Worm (Caenorhabditis elegans) whole organism, L1 larva: ENCODE results near the gene Y50E8A.5.

Source experiments
- C04F5.9 ChIP-seq: sonication (generic microtip); optimal IDR thresholded peaks from 2 replicates; lab custom pipeline; 2016; ENCODE audit warnings: missing genetic modification characterization, missing compliant biosample characterization
- C16A3.4 ChIP-seq: fragments of 150-350 bp; optimal IDR thresholded peaks from 2 replicates; lab custom pipeline; 2014; ENCODE audit warnings: missing biosample characterization, missing genetic modification characterization
- C34B4.2 ChIP-seq: sonication (generic microtip); optimal IDR thresholded peaks from 2 replicates; lab custom pipeline; 2017; ENCODE audit warnings: mild to moderate bottlenecking, missing genetic modification characterization, missing compliant biosample characterization
- F16B12.6 ChIP-seq: fragments of 150-350 bp; optimal IDR thresholded peaks from 2 replicates; lab custom pipeline; 2014; ENCODE audit warnings: missing biosample characterization, missing genetic modification characterization
- Y116A8C.19 ChIP-seq: sonication (generic microtip); optimal IDR thresholded peaks from 2 replicates; lab custom pipeline; 2016; ENCODE audit warnings: missing compliant biosample characterization, missing genetic modification characterization, borderline replicate concordance
- aha-1 ChIP-seq: fragments of 150-350 bp; optimal IDR thresholded peaks from 2 replicates; lab custom pipeline; 2014; ENCODE audit warnings: missing biosample characterization, missing genetic modification characterization
- alr-1 ChIP-seq: fragments of 200-800 bp; sonication (Bioruptor generic); optimal IDR thresholded peaks from 2 replicates; lab custom pipeline; 2018; ENCODE audit warnings: borderline replicate concordance, mild to moderate bottlenecking, missing genetic modification characterization, missing compliant biosample characterization
- aly-2 ChIP-seq: fragments of 150-350 bp; optimal IDR thresholded peaks from 2 replicates; lab custom pipeline; 2014; ENCODE audit warnings: missing biosample characterization, missing genetic modification characterization
- blmp-1 ChIP-seq: fragments of 150-350 bp; optimal IDR thresholded peaks from 2 replicates; lab custom pipeline; 2014; ENCODE audit warnings: missing biosample characterization, missing genetic modification characterization
- ceh-63 ChIP-seq: fragments of 200-800 bp; sonication (Bioruptor generic); optimal IDR thresholded peaks from 2 replicates; lab custom pipeline; 2018; ENCODE audit warnings: mild to moderate bottlenecking, missing genetic modification characterization, missing compliant biosample characterization
- ceh-90 ChIP-seq: sonication (generic microtip); optimal IDR thresholded peaks from 2 replicates; lab custom pipeline; 2016; ENCODE audit warnings: missing genetic modification characterization, missing compliant biosample characterization
- ces-1 ChIP-seq: fragments of 150-350 bp; optimal IDR thresholded peaks from 2 replicates; lab custom pipeline; 2014; ENCODE audit warnings: missing biosample characterization, missing genetic modification reagents, missing genetic modification characterization
- dpl-1 ChIP-seq, 3 experiments: fragments of 150-350 bp in 2 of 3; sonication (generic microtip) in 1 of 3; optimal IDR thresholded peaks; 2 replicates each; lab custom pipeline; 2014 to 2017; ENCODE audit warnings: missing biosample characterization in 3 of 3, missing genetic modification characterization in 3 of 3, missing genetic modification reagents in 3 of 3
- dsc-1 ChIP-seq: sonication (generic microtip); optimal IDR thresholded peaks from 2 replicates; lab custom pipeline; 2016; ENCODE audit warnings: mild to moderate bottlenecking, missing genetic modification characterization, missing compliant biosample characterization
- efl-1 ChIP-seq, 4 experiments: fragments of 150-350 bp; optimal IDR thresholded peaks in 3 of 4; peaks in 1 of 4; 1 replicate in 1 of 4; 2 replicates in 3 of 4; lab custom pipeline; 2014; ENCODE audit warnings: missing biosample characterization in 2 of 4, missing genetic modification characterization in 2 of 4, missing genetic modification reagents in 2 of 4
- egl-13 ChIP-seq: sonication (generic microtip); optimal IDR thresholded peaks from 2 replicates; lab custom pipeline; 2016; ENCODE audit warnings: missing genotype, missing genetic modification reagents, missing genetic modification characterization, missing compliant biosample characterization
- egl-27 ChIP-seq, 2 experiments: fragments of 150-350 bp in 1 of 2; sonication (generic microtip); optimal IDR thresholded peaks; 3 replicates each; lab custom pipeline; 2017 to 2018; ENCODE audit warnings: missing biosample characterization in 2 of 2, missing genetic modification characterization in 2 of 2, missing genetic modification reagents in 2 of 2
- fkh-10 ChIP-seq: sonication (generic microtip); optimal IDR thresholded peaks from 2 replicates; lab custom pipeline; 2017; ENCODE audit warnings: missing biosample characterization, missing genetic modification reagents, missing genetic modification characterization
- fkh-4 ChIP-seq: sonication (generic microtip); optimal IDR thresholded peaks from 2 replicates; lab custom pipeline; 2016; ENCODE audit warnings: missing compliant biosample characterization, missing genetic modification characterization, borderline replicate concordance
- fos-1 ChIP-seq: fragments of 150-350 bp; optimal IDR thresholded peaks from 2 replicates; lab custom pipeline; 2014; ENCODE audit warnings: missing biosample characterization, missing genetic modification characterization
- grh-1 ChIP-seq: fragments of 200-800 bp; sonication (Bioruptor generic); IDR thresholded peaks from 2 replicates; pipeline ENCODE4 v1.3.6; 2022; ENCODE audit warnings: missing genetic modification reagents, missing genetic modification characterization, missing compliant biosample characterization
- hpl-2 ChIP-seq: fragments of 150-350 bp; optimal IDR thresholded peaks from 2 replicates; lab custom pipeline; 2014; ENCODE audit warnings: missing biosample characterization, missing genetic modification reagents, missing genetic modification characterization
- irx-1 ChIP-seq: sonication (generic microtip); optimal IDR thresholded peaks from 2 replicates; lab custom pipeline; 2016; ENCODE audit warnings: missing genetic modification characterization, missing compliant biosample characterization
- jun-1 ChIP-seq: fragments of 150-350 bp; optimal IDR thresholded peaks from 2 replicates; lab custom pipeline; 2014; ENCODE audit warnings: missing biosample characterization, missing genetic modification reagents, missing genetic modification characterization
- lin-15B ChIP-seq: fragments of 150-350 bp; sonication (generic microtip); optimal IDR thresholded peaks from 3 replicates; lab custom pipeline; 2014; ENCODE audit warnings: missing biosample characterization, missing genetic modification characterization
- lin-35 ChIP-seq, 2 experiments: fragments of 150-350 bp; optimal IDR thresholded peaks; 2 replicates each; lab custom pipeline; 2014; ENCODE audit warnings: missing biosample characterization in 2 of 2, missing genetic modification characterization in 2 of 2, missing genetic modification reagents in 2 of 2
- lir-3 ChIP-seq: sonication (generic microtip); optimal IDR thresholded peaks from 2 replicates; lab custom pipeline; 2016; ENCODE audit warnings: mild to moderate bottlenecking, missing genetic modification characterization, moderate library complexity, missing compliant biosample characterization; ENCODE audit not compliant: poor library complexity
- lsy-2 ChIP-seq, 2 experiments: fragments of 150-350 bp; optimal IDR thresholded peaks; 2 replicates each; lab custom pipeline; 2014; ENCODE audit warnings: missing biosample characterization in 2 of 2, missing genetic modification characterization in 2 of 2
- mef-2 ChIP-seq: fragments of 150-350 bp; optimal IDR thresholded peaks from 2 replicates; lab custom pipeline; 2014; ENCODE audit warnings: missing biosample characterization, missing genetic modification characterization
- nhr-11 ChIP-seq: fragments of 150-350 bp; optimal IDR thresholded peaks from 2 replicates; lab custom pipeline; 2014; ENCODE audit warnings: missing biosample characterization, missing genetic modification characterization
- nhr-19 ChIP-seq: fragments of 200-800 bp; sonication (Bioruptor generic); conservative IDR thresholded peaks from 2 replicates; pipeline ENCODE4 v1.3.6; 2022; ENCODE audit warnings: missing genetic modification characterization, missing compliant biosample characterization
- nhr-237 ChIP-seq: fragments of 150-350 bp; optimal IDR thresholded peaks from 2 replicates; lab custom pipeline; 2014; ENCODE audit warnings: missing biosample characterization, missing genetic modification characterization
- nhr-47 ChIP-seq: sonication (generic microtip); optimal IDR thresholded peaks from 2 replicates; lab custom pipeline; 2016; ENCODE audit warnings: mild to moderate bottlenecking, missing genetic modification characterization, moderate library complexity, missing compliant biosample characterization
- nhr-76 ChIP-seq: sonication (generic microtip); optimal IDR thresholded peaks from 2 replicates; lab custom pipeline; 2017; ENCODE audit warnings: missing biosample characterization, missing genetic modification characterization
- nhr-85 ChIP-seq: sonication (generic microtip); peaks from one replicate; lab custom pipeline; 2016; ENCODE audit warnings: missing genetic modification characterization, inconsistent platforms, missing compliant biosample characterization
- nhr-90 ChIP-seq: sonication (generic microtip); optimal IDR thresholded peaks from 2 replicates; lab custom pipeline; 2016; ENCODE audit warnings: mild to moderate bottlenecking, missing genetic modification characterization, missing compliant biosample characterization; ENCODE audit not compliant: poor library complexity
- pag-3 ChIP-seq: sonication (generic microtip); optimal IDR thresholded peaks from 2 replicates; lab custom pipeline; 2017; ENCODE audit warnings: missing genetic modification characterization, mild to moderate bottlenecking, missing compliant biosample characterization, antibody characterized with exemption, borderline replicate concordance; ENCODE audit not compliant: insufficient read depth
- pax-3 ChIP-seq: fragments of 200-800 bp; sonication (Bioruptor generic); optimal IDR thresholded peaks from 2 replicates; lab custom pipeline; 2018; ENCODE audit warnings: mild to moderate bottlenecking, missing genetic modification characterization, moderate library complexity, missing compliant biosample characterization
- pqm-1 ChIP-seq: sonication (generic microtip); optimal IDR thresholded peaks from 3 replicates; lab custom pipeline; 2017; ENCODE audit warnings: missing biosample characterization, missing genetic modification characterization
- snu-23 ChIP-seq: sonication (generic microtip); optimal IDR thresholded peaks from 2 replicates; lab custom pipeline; 2016; ENCODE audit warnings: missing genetic modification characterization, missing compliant biosample characterization
- sox-4 ChIP-seq: sonication (generic microtip); optimal IDR thresholded peaks from 2 replicates; lab custom pipeline; 2016; ENCODE audit warnings: missing genetic modification characterization, missing compliant biosample characterization
- tbx-2 ChIP-seq: sonication (generic microtip); optimal IDR thresholded peaks from 2 replicates; lab custom pipeline; 2016; ENCODE audit warnings: missing genetic modification characterization, missing compliant biosample characterization
- unc-130 ChIP-seq: fragments of 150-350 bp; optimal IDR thresholded peaks from 2 replicates; lab custom pipeline; 2017; ENCODE audit warnings: missing biosample characterization, missing genetic modification characterization, inconsistent platforms
- unc-62 ChIP-seq: fragments of 150-350 bp; optimal IDR thresholded peaks from 2 replicates; lab custom pipeline; 2014; ENCODE audit warnings: missing biosample characterization, missing genetic modification reagents, missing genetic modification characterization
- vab-15 ChIP-seq: sonication (generic microtip); optimal IDR thresholded peaks from 2 replicates; lab custom pipeline; 2017; ENCODE audit warnings: missing genotype, mild to moderate bottlenecking, missing genetic modification characterization, missing compliant biosample characterization
- xbp-1 ChIP-seq: sonication (generic microtip); optimal IDR thresholded peaks from 2 replicates; lab custom pipeline; 2016; ENCODE audit warnings: missing genetic modification characterization, missing compliant biosample characterization
- zag-1 ChIP-seq: fragments of 150-350 bp; optimal IDR thresholded peaks from 2 replicates; lab custom pipeline; 2014; ENCODE audit warnings: missing biosample characterization, missing genetic modification characterization
- zip-4 ChIP-seq: fragments of 200-800 bp; sonication (Bioruptor generic); optimal IDR thresholded peaks from 2 replicates; lab custom pipeline; 2018; ENCODE audit warnings: mild to moderate bottlenecking, missing genetic modification characterization, moderate library complexity, missing compliant biosample characterization

Y50E8A.5 gene

ce11 chrV:14698666-14699065 is 38.1 kb downstream of the Y50E8A.5 start, which contains the start of gene set-5 (continued):
- no peak for TF ChIP-seq F16B12.6 (tag; lab: Kevin White, UChicago)

DNA sequence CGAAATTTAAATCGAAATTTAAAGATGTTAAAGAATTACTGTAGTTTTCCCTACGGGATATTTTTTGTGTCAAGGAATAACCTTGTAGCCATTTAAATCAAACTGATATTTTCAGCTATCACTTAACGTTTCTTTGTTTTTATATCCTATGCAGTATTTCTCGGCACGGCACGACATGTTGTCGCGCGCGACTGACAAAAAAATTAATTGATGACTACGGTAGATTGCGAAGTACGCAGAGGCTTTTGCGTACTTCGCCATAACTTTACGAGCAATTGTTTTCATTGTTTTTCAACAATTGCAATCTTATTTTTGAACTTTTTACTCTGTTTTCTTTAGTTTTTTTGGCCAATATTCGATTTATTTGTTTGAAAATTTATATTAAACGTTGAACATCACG is 38.7 kb downstream of the Y50E8A.5 start:
- no peak for TF ChIP-seq fos-1 (tag; lab: Kevin White, UChicago)
- no peak for TF ChIP-seq mef-2 (tag; lab: Kevin White, UChicago)
- TF ChIP-seq egl-13 (tag; lab: Kevin White, UChicago): no peak
- TF ChIP-seq hpl-2 (GFP tag; lab: Kevin White, UChicago): no peak
- no peak for TF ChIP-seq C04F5.9 (tag; lab: Kevin White, UChicago)
- TF ChIP-seq unc-62: no peak
- TF ChIP-seq fkh-10: no peak

- TF ChIP-seq alr-1 (tag; lab: Kevin White, UChicago) (no peak), nhr-19 (GFP tag; lab: Robert Waterston, UW) (peak; percentile 62), vab-15 (no peak), blmp-1 (tag; lab: Kevin White, UChicago) (peak; percentile 51), pag-3 (tag; lab: Kevin White, UChicago) (peak; percentile 99), nhr-85 (peak; percentile 41), zip-4 (GFP tag; lab: Kevin White, UChicago) (no peak), xbp-1 (tag; lab: Kevin White, UChicago) (peak; percentile 47), nhr-47 (tag; lab: Kevin White, UChicago) (no peak), nhr-237 (no peak), Y116A8C.19 (tag; lab: Kevin White, UChicago) (no peak), pqm-1 (no peak), unc-130 (peak; percentile 20), C34B4.2 (tag; lab: Kevin White, UChicago) (no peak), grh-1 (no peak), dsc-1 (tag; lab: Kevin White, UChicago) (peak; percentile 68), C16A3.4 (peak; percentile 52), dpl-1 (GFP tag; optimal IDR thresholded peaks at IDR 0.05; lab: Kevin White, UChicago) (peak; percentile 41 to 62 (median 44)), snu-23 (peak; percentile 84), efl-1 (optimal IDR thresholded peaks at IDR 0.05; lab: Kevin White, UChicago) (peak; percentile 67 to 75), efl-1 (GFP tag; optimal IDR thresholded peaks at IDR 0.05 in 1 of 2; lab: Kevin White, UChicago) (peak; percentile 40 to 94), nhr-11 (tag; lab: Kevin White, UChicago) (peak; percentile 37), zag-1 (tag; lab: Kevin White, UChicago) (no peak), pax-3 (no peak), lin-35 (GFP tag; optimal IDR thresholded peaks at IDR 0.05; lab: Kevin White, UChicago) (peak; percentile 57 to 65), nhr-76 (no peak), egl-27 (tag; optimal IDR thresholded peaks at IDR 0.05; lab: Kevin White, UChicago) (peak in 1 of 2 experiments; percentile 42), ceh-63 (GFP tag; lab: Kevin White, UChicago) (no peak), sox-4 (tag; lab: Kevin White, UChicago) (no peak), lsy-2 (tag; optimal IDR thresholded peaks at IDR 0.05; lab: Kevin White, UChicago) (peak; percentile 46 to 84), aly-2 (tag; lab: Kevin White, UChicago) (peak; percentile 5), irx-1 (tag; lab: Kevin White, UChicago) (no peak), aha-1 (no peak), tbx-2 (tag; lab: Kevin White, UChicago) (peak; percentile 33), lir-3 (peak; percentile 12), ces-1 (GFP tag; lab: Kevin White, UChicago) (no peak), lin-15B (tag; lab: Kevin White, UChicago) (no peak), fkh-4 (tag; lab: Kevin White, UChicago) (no peak), jun-1 (peak; percentile 49), ceh-90 (tag; lab: Kevin White, UChicago) (no peak), nhr-90 (peak; percentile 53)
Measured at ce11 chrV:14696604-14697307, 40.0 kb downstream of the Y50E8A.5 start, which contains the start of gene unc-112. Gene unc-112 (minus strand): TSS chrV:14696654.
